Fruit fly (Drosophila melanogaster): Measurements from ENCODE around the gene CG12003.
A peak's percentile ranks its signal among the peaks of the same experiment; 100 is the strongest.

Gene CG12003

dm6 chr3L:1584003-1584402 is 18.8 kb downstream of the CG12003 start (continued):
- no peak for TF ChIP-seq CG4328 (GFP tag; optimal IDR thresholded peaks at IDR 0.05)
- TF ChIP-seq pb (GFP tag; optimal IDR thresholded peaks at IDR 0.05), result no peak
- TF ChIP-seq HLH4C (GFP tag; IDR thresholded peaks at IDR 0.05; ENCODE audit: partially characterized antibody), result no peak
- 0 out of 3 replicates have a peak, but pooled peaks have one; percentile 13 for TF ChIP-seq Aef1 (GFP tag; IDR thresholded peaks at IDR 0.05)
- TF ChIP-seq schlank (tag; optimal IDR thresholded peaks at IDR 0.05), result no peak
- TF ChIP-seq ttk (GFP tag; IDR thresholded peaks at IDR 0.05), result peak; percentile 57; the same call in 1 of the 2 replicates
- no peak for TF ChIP-seq fd102C (GFP tag; optimal IDR thresholded peaks at IDR 0.05)
- no peak for TF ChIP-seq CG7745 (tag; optimal IDR thresholded peaks at IDR 0.05)
- no peak for TF ChIP-seq CG8290 (GFP tag; optimal IDR thresholded peaks at IDR 0.05)
- peak in 1 of 2 experiments; percentile 75 for TF ChIP-seq CG8290 (tag; optimal IDR thresholded peaks at IDR 0.05)
- TF ChIP-seq CG31441 (GFP tag; IDR thresholded peaks at IDR 0.05), result peak; percentile 77
- no peak for TF ChIP-seq CG31388 (GFP tag; optimal IDR thresholded peaks at IDR 0.05)
- no peak for TF ChIP-seq danr (GFP tag; IDR thresholded peaks at IDR 0.05)
- TF ChIP-seq wor (GFP tag; IDR thresholded peaks at IDR 0.05), result no peak; the same call in 1 of the 2 replicates
- TF ChIP-seq gsb-n (tag; optimal IDR thresholded peaks at IDR 0.05), result peak; percentile 46
- peak; percentile 46; the same call in 1 of the 2 replicates for TF ChIP-seq CG14667 (GFP tag; IDR thresholded peaks at IDR 0.05)
- TF ChIP-seq Rfx (GFP tag; IDR thresholded peaks at IDR 0.05), result peak; percentile 66
- no peak for TF ChIP-seq Stat92E (GFP tag; optimal IDR thresholded peaks at IDR 0.05)
- peak; percentile 46 for TF ChIP-seq pum (GFP tag; optimal IDR thresholded peaks at IDR 0.05)
- TF ChIP-seq CG12071 (GFP tag; optimal IDR thresholded peaks at IDR 0.05), result no peak
- peak; percentile 18 for TF ChIP-seq CG2116 (GFP tag; optimal IDR thresholded peaks at IDR 0.05)
- TF ChIP-seq tap (tag; optimal IDR thresholded peaks at IDR 0.05), result peak; percentile 50
- TF ChIP-seq Lpt (GFP tag; optimal IDR thresholded peaks at IDR 0.05), result no peak
- peak; percentile 67; the same call in 2 of the 3 replicates for TF ChIP-seq so (GFP tag; IDR thresholded peaks at IDR 0.05)
- TF ChIP-seq NFAT (GFP tag; IDR thresholded peaks at IDR 0.05), result no peak
- TF ChIP-seq CG6854 (GFP tag; optimal IDR thresholded peaks at IDR 0.05), result no peak
- TF ChIP-seq p53 (GFP tag; optimal IDR thresholded peaks at IDR 0.05), result no peak
- TF ChIP-seq sens-2 (GFP tag; IDR thresholded peaks at IDR 0.05), result peak; percentile 53; the same call in 1 of the 2 replicates
- TF ChIP-seq ac (GFP tag; optimal IDR thresholded peaks at IDR 0.05), result peak; percentile 0
- peak; percentile 59 for TF ChIP-seq CG15601 (tag; optimal IDR thresholded peaks at IDR 0.05)
- no peak for TF ChIP-seq CG9215 (GFP tag; IDR thresholded peaks at IDR 0.05)
- peak; percentile 12 for TF ChIP-seq shn (GFP tag; optimal IDR thresholded peaks at IDR 0.05)
- peak; percentile 39 for TF ChIP-seq Mad (GFP tag; optimal IDR thresholded peaks at IDR 0.05)
- TF ChIP-seq Hey (tag; optimal IDR thresholded peaks at IDR 0.05), result no peak
- TF ChIP-seq Dbx (GFP tag; IDR thresholded peaks at IDR 0.05), result no peak
- no peak for TF ChIP-seq bigmax (GFP tag; optimal IDR thresholded peaks at IDR 0.05)
- TF ChIP-seq HmgZ (tag; optimal IDR thresholded peaks at IDR 0.05), result peak; percentile 39
- peak; percentile 85 for TF ChIP-seq ci (GFP tag; IDR thresholded peaks at IDR 0.05)
- TF ChIP-seq CG14050 (GFP tag; IDR thresholded peaks at IDR 0.05), result peak; percentile 64; the same call in 2 of the 3 replicates
- peak; percentile 3 for TF ChIP-seq maf-S (GFP tag; optimal IDR thresholded peaks at IDR 0.05)
- peak; percentile 46 for TF ChIP-seq CG12155 (GFP tag; optimal IDR thresholded peaks at IDR 0.05)
- TF ChIP-seq Six4 (GFP tag; optimal IDR thresholded peaks at IDR 0.05), result peak; percentile 16
- peak; percentile 65 for TF ChIP-seq az2 (GFP tag; optimal IDR thresholded peaks at IDR 0.05)
- no peak for TF ChIP-seq CG12299 (tag; optimal IDR thresholded peaks at IDR 0.05)
- peak; percentile 41 to 71 for TF ChIP-seq Hr51 (GFP tag; optimal IDR thresholded peaks at IDR 0.05)
- no peak for TF ChIP-seq ham (GFP tag; IDR thresholded peaks at IDR 0.05)
- peak; percentile 22 for TF ChIP-seq CG3065 (GFP tag; optimal IDR thresholded peaks at IDR 0.05)
- no peak for TF ChIP-seq CG3163 (GFP tag; optimal IDR thresholded peaks at IDR 0.05)
- peak; percentile 65; the same call in 2 of the 3 replicates for TF ChIP-seq CG34422 (GFP tag; IDR thresholded peaks at IDR 0.05)
- no peak for TF ChIP-seq luna (GFP tag; optimal IDR thresholded peaks at IDR 0.05)
- TF ChIP-seq NK7.1 (GFP tag; optimal IDR thresholded peaks at IDR 0.05), result peak; percentile 14
- TF ChIP-seq CG9727 (GFP tag; optimal IDR thresholded peaks at IDR 0.05), result peak; percentile 58

All from whole organism, embryonic.